Worm (Caenorhabditis elegans) whole organism, L2 larva: Measurements from ENCODE around the gene B0416.3.

ENCODE experiments used
- aly-2 ChIP-seq: fragments of 150-350 bp; optimal IDR thresholded peaks from 2 replicates; lab custom pipeline; 2014; ENCODE audit warnings: missing biosample characterization, missing genetic modification characterization
- elt-1 ChIP-seq: fragments of 150-350 bp; optimal IDR thresholded peaks from 2 replicates; lab custom pipeline; 2014; ENCODE audit warnings: missing biosample characterization, missing genetic modification characterization
- gmeb-1 ChIP-seq: fragments of 150-350 bp; optimal IDR thresholded peaks from 2 replicates; lab custom pipeline; 2014; ENCODE audit warnings: missing biosample characterization, missing genetic modification characterization
- mab-5 ChIP-seq: fragments of 150-350 bp; optimal IDR thresholded peaks from 2 replicates; lab custom pipeline; 2014; ENCODE audit warnings: missing biosample characterization, missing genetic modification characterization
- nhr-129 ChIP-seq: fragments of 150-350 bp; optimal IDR thresholded peaks from 2 replicates; lab custom pipeline; 2014; ENCODE audit warnings: missing biosample characterization, missing genetic modification characterization
- unc-39 ChIP-seq: fragments of 150-350 bp; optimal IDR thresholded peaks from 2 replicates; lab custom pipeline; 2014; ENCODE audit warnings: missing biosample characterization, missing genetic modification characterization

DNA sequence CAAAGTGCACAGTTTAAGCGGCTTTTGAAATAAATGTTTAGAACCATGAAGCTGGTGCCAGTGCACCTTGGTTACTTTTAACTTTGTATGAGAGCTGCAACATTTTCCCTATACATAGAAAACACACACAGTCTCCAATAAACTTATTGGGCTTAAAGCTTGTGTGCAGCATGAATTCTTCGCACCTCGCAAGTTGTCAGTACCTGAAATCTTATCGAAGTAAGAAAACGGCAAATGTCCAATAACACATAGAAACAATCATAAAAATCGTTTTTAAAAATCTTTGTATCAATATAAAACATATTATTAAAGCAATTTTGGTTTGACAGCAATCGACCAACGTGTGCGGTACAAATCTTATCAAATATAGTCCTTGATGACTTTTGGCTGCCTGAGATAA lies 23.1 kb upstream of the B0416.3 start:
- TF ChIP-seq gmeb-1 (tag; lab: Kevin White, UChicago) (no peak), aly-2 (tag; lab: Kevin White, UChicago) (no peak), nhr-129 (tag; lab: Kevin White, UChicago) (no peak), unc-39 (tag; lab: Kevin White, UChicago) (no peak), mab-5 (no peak), elt-1 (tag; lab: Kevin White, UChicago) (no peak)
